Worm (Caenorhabditis elegans): ENCODE results near the gene bar-1.

bar-1 gene

DNA sequence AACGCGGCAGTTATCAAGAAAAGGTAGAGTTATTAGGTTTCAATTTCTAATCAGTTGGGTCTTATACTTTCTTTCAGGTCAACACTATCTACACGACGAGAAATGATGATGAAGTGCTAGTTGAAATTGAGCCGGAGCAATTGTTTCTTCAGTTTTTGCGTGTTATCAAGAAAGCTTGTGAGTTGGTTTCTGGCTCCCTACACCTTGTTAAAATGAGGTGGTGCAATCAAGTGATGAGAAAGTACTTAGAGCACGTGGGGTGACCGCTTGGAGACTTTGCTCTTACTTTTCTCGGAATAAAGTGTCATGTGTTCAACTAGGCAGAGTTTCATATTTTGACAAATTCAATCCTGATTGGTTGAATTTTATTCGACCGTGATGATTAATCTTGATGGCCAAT lies 30.1 kb upstream of the bar-1 start:
- TF ChIP-seq ceh-9 (tag; optimal IDR thresholded peaks at IDR 0.05) (no peak), snpc-4 (tag; optimal IDR thresholded peaks at IDR 0.05) (no peak), elt-2 (tag; optimal IDR thresholded peaks at IDR 0.05) (peak; percentile 94), nhr-23 (tag; optimal IDR thresholded peaks at IDR 0.05) (no peak), fkh-2 (tag; optimal IDR thresholded peaks at IDR 0.05) (no peak), eor-1 (tag; optimal IDR thresholded peaks at IDR 0.05) (no peak), unc-62 (GFP tag; optimal IDR thresholded peaks at IDR 0.05) (no peak), nfya-1 (tag; optimal IDR thresholded peaks at IDR 0.05; ENCODE audit: insufficient read depth) (peak; percentile 41), nhr-67 (tag; optimal IDR thresholded peaks at IDR 0.05) (no peak), pqm-1 (tag; optimal IDR thresholded peaks at IDR 0.05) (peak; percentile 83), skn-1 (tag; optimal IDR thresholded peaks at IDR 0.05) (peak; percentile 47), jun-1 (tag; optimal IDR thresholded peaks at IDR 0.05) (peak; percentile 38), ceh-82 (tag; optimal IDR thresholded peaks at IDR 0.05) (no peak), egl-27 (tag; optimal IDR thresholded peaks at IDR 0.05) (no peak), pha-4 (tag; optimal IDR thresholded peaks at IDR 0.05) (no peak)

DNA sequence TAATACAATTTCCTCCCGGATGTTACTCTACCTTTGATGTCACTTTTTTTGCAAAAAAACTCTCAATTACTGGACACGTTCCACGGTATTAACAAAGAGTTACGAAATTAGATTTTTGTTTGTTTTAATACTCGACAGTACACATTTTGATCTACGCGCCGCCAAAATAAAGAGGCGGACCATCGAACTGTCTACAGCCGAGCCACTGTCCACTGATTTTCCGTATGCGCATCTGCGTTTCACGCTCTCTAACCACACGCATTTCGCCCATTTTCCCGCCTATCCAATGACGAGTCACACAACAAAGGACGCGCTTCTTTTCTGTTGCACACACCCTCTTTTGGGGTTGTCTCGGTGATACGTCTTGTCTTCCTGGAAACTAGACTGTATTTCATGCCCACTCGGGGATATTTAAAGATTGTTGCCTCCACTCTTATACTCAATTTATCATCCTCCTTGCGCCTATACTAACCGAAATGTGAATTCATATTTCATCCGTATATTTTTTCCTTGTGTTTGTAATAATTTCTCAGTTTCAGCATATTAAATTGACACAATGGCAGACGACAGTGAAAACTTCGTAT lies 29.5 kb upstream of the bar-1 start, which contains the start of gene C55B6.1:
C55B6.1 (plus strand) TSS at position 534 of the 584 bp plus-strand sequence.
- peak; percentile 8 for TF ChIP-seq nfya-1 (tag; optimal IDR thresholded peaks at IDR 0.05; ENCODE audit: insufficient read depth)
- TF ChIP-seq pqm-1 (tag; optimal IDR thresholded peaks at IDR 0.05): no peak
- no peak for TF ChIP-seq ceh-9 (tag; optimal IDR thresholded peaks at IDR 0.05)
- no peak for TF ChIP-seq nhr-67 (tag; optimal IDR thresholded peaks at IDR 0.05)
- no peak for TF ChIP-seq ama-1 (optimal IDR thresholded peaks at IDR 0.05)
- TF ChIP-seq nhr-237 (tag; optimal IDR thresholded peaks at IDR 0.05): no peak

- TF ChIP-seq elt-3 (tag; optimal IDR thresholded peaks at IDR 0.05): peak in 1 of 3 experiments; percentile 90
- TF ChIP-seq elt-2 (tag; optimal IDR thresholded peaks at IDR 0.05): peak; percentile 43
- TF ChIP-seq fkh-2 (tag; optimal IDR thresholded peaks at IDR 0.05): no peak
- no peak for TF ChIP-seq ama-1 (optimal IDR thresholded peaks at IDR 0.05)
- TF ChIP-seq ztf-4 (tag; optimal IDR thresholded peaks at IDR 0.05): no peak
- no peak for TF ChIP-seq jun-1 (tag; optimal IDR thresholded peaks at IDR 0.05)
- no peak for TF ChIP-seq zag-1 (tag; optimal IDR thresholded peaks at IDR 0.05)
- TF ChIP-seq ceh-82 (tag; optimal IDR thresholded peaks at IDR 0.05): no peak
- no peak for TF ChIP-seq fkh-10 (GFP tag; optimal IDR thresholded peaks at IDR 0.05)
- no peak for TF ChIP-seq lin-39 (tag; optimal IDR thresholded peaks at IDR 0.05)
- no peak for TF ChIP-seq mml-1 (tag; optimal IDR thresholded peaks at IDR 0.05)
- no peak for TF ChIP-seq snpc-4 (tag; optimal IDR thresholded peaks at IDR 0.05)
- no peak for TF ChIP-seq pqm-1 (tag; optimal IDR thresholded peaks at IDR 0.05)
- no peak for TF ChIP-seq daf-12 (tag; optimal IDR thresholded peaks at IDR 0.05)
- TF ChIP-seq nfya-1 (tag; optimal IDR thresholded peaks at IDR 0.05; ENCODE audit: insufficient read depth): peak; percentile 50
- TF ChIP-seq mdl-1 (tag; optimal IDR thresholded peaks at IDR 0.05): no peak
- no peak for TF ChIP-seq ceh-16 (tag; optimal IDR thresholded peaks at IDR 0.05)
- TF ChIP-seq pha-4 (tag; optimal IDR thresholded peaks at IDR 0.05): no peak
- no peak for TF ChIP-seq eor-1 (tag; optimal IDR thresholded peaks at IDR 0.05)
- TF ChIP-seq skn-1 (tag; optimal IDR thresholded peaks at IDR 0.05): peak; percentile 17
- TF ChIP-seq nhr-28 (tag; optimal IDR thresholded peaks at IDR 0.05): no peak
- no peak for TF ChIP-seq nhr-76 (tag; optimal IDR thresholded peaks at IDR 0.05)
- no peak for TF ChIP-seq egl-27 (tag; optimal IDR thresholded peaks at IDR 0.05)
- TF ChIP-seq aly-2 (tag; optimal IDR thresholded peaks at IDR 0.05): no peak
- TF ChIP-seq elt-1 (tag; optimal IDR thresholded peaks at IDR 0.05): peak; percentile 28
- TF ChIP-seq unc-62 (GFP tag; optimal IDR thresholded peaks at IDR 0.05): no peak
- no peak for TF ChIP-seq nhr-67 (tag; optimal IDR thresholded peaks at IDR 0.05)
- no peak for TF ChIP-seq unc-39 (tag; optimal IDR thresholded peaks at IDR 0.05)
- no peak for TF ChIP-seq ZK546.5 (tag; optimal IDR thresholded peaks at IDR 0.05)
- no peak for TF ChIP-seq nhr-77 (tag; optimal IDR thresholded peaks at IDR 0.05)
- peak; percentile 1 for TF ChIP-seq tbx-2 (tag; optimal IDR thresholded peaks at IDR 0.05)
- TF ChIP-seq nhr-12 (tag; optimal IDR thresholded peaks at IDR 0.05): no peak
- TF ChIP-seq ceh-9 (tag; optimal IDR thresholded peaks at IDR 0.05): no peak
- TF ChIP-seq nhr-237 (tag; optimal IDR thresholded peaks at IDR 0.05): no peak
- TF ChIP-seq R02D3.7 (tag; optimal IDR thresholded peaks at IDR 0.05): no peak
- TF ChIP-seq ztf-11 (tag; optimal IDR thresholded peaks at IDR 0.05): no peak
- TF ChIP-seq sea-2 (GFP tag; optimal IDR thresholded peaks at IDR 0.05): no peak
- no peak for TF ChIP-seq nhr-25 (tag; optimal IDR thresholded peaks at IDR 0.05)
- no peak for TF ChIP-seq fos-1 (tag; optimal IDR thresholded peaks at IDR 0.05)
- TF ChIP-seq egl-5 (tag; optimal IDR thresholded peaks at IDR 0.05): no peak
- no peak for TF ChIP-seq lsy-12 (tag; optimal IDR thresholded peaks at IDR 0.05)
- TF ChIP-seq nhr-23 (tag; optimal IDR thresholded peaks at IDR 0.05): peak; percentile 29
- TF ChIP-seq lin-15B (tag; optimal IDR thresholded peaks at IDR 0.05): no peak
- TF ChIP-seq nhr-11 (tag; optimal IDR thresholded peaks at IDR 0.05): no peak
- no peak for TF ChIP-seq hmg-11 (tag; optimal IDR thresholded peaks at IDR 0.05)
These were observed 23.6 kb upstream of the bar-1 start, which contains the start of gene dnj-7 for ce11 chrX:7193894-7194614. dnj-7 (plus strand) TSS chrX:7194564.

Data from whole organism, L3 larva.